Fruit fly (Drosophila melanogaster): ENCODE data around the gene Efa6.
A peak's percentile ranks its signal among the peaks of the same experiment; 100 is the strongest.

Gene Efa6

DNA sequence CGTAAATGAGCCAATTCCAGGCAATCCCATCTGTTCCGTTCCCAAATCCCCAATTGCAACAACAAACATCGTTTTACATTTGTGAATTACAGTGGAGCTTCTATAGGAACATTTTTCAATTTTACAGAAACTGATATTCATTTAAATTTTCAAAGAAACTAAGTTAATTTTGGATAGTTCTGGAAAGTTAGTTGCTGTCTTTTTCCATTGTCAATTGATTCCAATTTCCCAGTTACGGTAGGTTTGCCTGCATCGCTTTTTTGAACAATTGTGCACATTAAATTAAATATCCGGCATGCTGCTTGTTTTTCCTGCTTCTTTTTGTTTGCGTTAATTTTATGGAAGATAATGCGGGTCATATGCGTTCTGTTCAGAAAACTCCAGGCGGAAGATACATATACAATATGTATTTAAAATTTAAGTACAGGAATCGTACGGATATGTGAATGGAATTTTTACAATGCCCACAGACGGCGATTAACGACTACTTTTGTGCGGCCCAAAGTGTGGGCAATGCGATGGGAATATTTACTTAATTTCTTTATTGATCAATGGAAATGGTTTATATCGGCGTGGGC is 40.5 kb downstream of the Efa6 start (continued):
- TF ChIP-seq CG18599 (GFP tag; optimal IDR thresholded peaks at IDR 0.05) (peak; percentile 5), bcd (GFP tag; optimal IDR thresholded peaks at IDR 0.05) (no peak), CG8924 (tag; optimal IDR thresholded peaks at IDR 0.05) (no peak), CG1024 (GFP tag; IDR thresholded peaks at IDR 0.05) (no peak), Chrac-16 (GFP tag; optimal IDR thresholded peaks at IDR 0.05) (peak; percentile 14), Gug (GFP tag; IDR thresholded peaks at IDR 0.05) (no peak), CG3838 (GFP tag; optimal IDR thresholded peaks at IDR 0.05) (no peak), CG15269 (tag; optimal IDR thresholded peaks at IDR 0.05) (peak; percentile 62), toy (GFP tag; IDR thresholded peaks at IDR 0.05) (no peak), pita (GFP tag; optimal IDR thresholded peaks at IDR 0.05) (no peak), CG12659 (GFP tag; optimal IDR thresholded peaks at IDR 0.05) (peak; percentile 13), CG33557 (GFP tag; optimal IDR thresholded peaks at IDR 0.05) (no peak), CG3726 (GFP tag; IDR thresholded peaks at IDR 0.05) (no peak), nom (GFP tag; optimal IDR thresholded peaks at IDR 0.05) (no peak), gt (GFP tag; IDR thresholded peaks at IDR 0.05) (no peak), zfh2 (GFP tag; optimal IDR thresholded peaks at IDR 0.05) (peak; percentile 25), chm (GFP tag; IDR thresholded peaks at IDR 0.05) (no peak), CG4854 (GFP tag; optimal IDR thresholded peaks at IDR 0.05) (no peak), CG18619 (GFP tag; optimal IDR thresholded peaks at IDR 0.05) (peak; percentile 17), CG17612 (GFP tag; IDR thresholded peaks at IDR 0.05) (no peak), slbo (GFP tag; IDR thresholded peaks at IDR 0.05) (peak; percentile 78), BtbVII (GFP tag; optimal IDR thresholded peaks at IDR 0.05) (no peak), CHES-1-like (GFP tag; optimal IDR thresholded peaks at IDR 0.05) (no peak), zen (tag; optimal IDR thresholded peaks at IDR 0.05) (no peak), YL-1 (GFP tag; optimal IDR thresholded peaks at IDR 0.05) (no peak), CG32767 (GFP tag; IDR thresholded peaks at IDR 0.05) (peak; percentile 54; the same call in 1 of the 2 replicates), CG17829 (tag; optimal IDR thresholded peaks at IDR 0.05) (no peak), NK7.1 (GFP tag; optimal IDR thresholded peaks at IDR 0.05) (no peak), Hand (GFP tag; optimal IDR thresholded peaks at IDR 0.05) (no peak), CG31224 (GFP tag; IDR thresholded peaks at IDR 0.05) (no peak), dimm (GFP tag; IDR thresholded peaks at IDR 0.05) (no peak), D (optimal IDR thresholded peaks at IDR 0.05) (no peak), D (GFP tag; optimal IDR thresholded peaks at IDR 0.05) (no peak), MBD-R2 (GFP tag; IDR thresholded peaks at IDR 0.05) (peak; percentile 23; the same call in 1 of the 2 replicates), Hr51 (GFP tag; optimal IDR thresholded peaks at IDR 0.05) (peak in 1 of 2 experiments; percentile 58), sisA (GFP tag; IDR thresholded peaks at IDR 0.05) (no peak), CG2712 (tag; optimal IDR thresholded peaks at IDR 0.05) (no peak), CG11085 (GFP tag; IDR thresholded peaks at IDR 0.05) (no peak), Asciz (GFP tag; optimal IDR thresholded peaks at IDR 0.05) (no peak), CG12744 (GFP tag; optimal IDR thresholded peaks at IDR 0.05) (no peak), CG15479 (GFP tag; optimal IDR thresholded peaks at IDR 0.05) (no peak), CG10366 (GFP tag; IDR thresholded peaks at IDR 0.05) (peak; percentile 52), so (GFP tag; IDR thresholded peaks at IDR 0.05) (peak; percentile 24; the same call in 1 of the 3 replicates), tgo (GFP tag; IDR thresholded peaks at IDR 0.05) (no peak), CG10209 (GFP tag; optimal IDR thresholded peaks at IDR 0.05) (peak; percentile 19), CG10979 (tag; optimal IDR thresholded peaks at IDR 0.05) (no peak), lilli (GFP tag; optimal IDR thresholded peaks at IDR 0.05) (peak; percentile 57), CG4730 (GFP tag; IDR thresholded peaks at IDR 0.05) (no peak), bsh (GFP tag; optimal IDR thresholded peaks at IDR 0.05) (peak in 1 of 2 experiments; percentile 49), hb (GFP tag; IDR thresholded peaks at IDR 0.05; ENCODE audit: partially characterized antibody) (no peak), CG7839 (tag; optimal IDR thresholded peaks at IDR 0.05) (peak; percentile 20)
